Worm (Caenorhabditis elegans): Measurements from ENCODE around the gene lec-11.

lec-11 gene

ce11 chrIV:6556624-6557368 lies 33.2 kb downstream of the lec-11 start, which contains the start of gene try-3 (continued):
- TF ChIP-seq snpc-4 (tag; optimal IDR thresholded peaks at IDR 0.05): no peak
- TF ChIP-seq F13H6.1 (tag; optimal IDR thresholded peaks at IDR 0.05): peak; percentile 61
- peak; percentile 69 for TF ChIP-seq unc-55 (GFP tag; optimal IDR thresholded peaks at IDR 0.05)
- TF ChIP-seq fos-1 (tag; optimal IDR thresholded peaks at IDR 0.05): peak; percentile 33
- no peak for TF ChIP-seq unc-62 (GFP tag; optimal IDR thresholded peaks at IDR 0.05)
- TF ChIP-seq nhr-129 (tag; optimal IDR thresholded peaks at IDR 0.05): peak; percentile 73
- TF ChIP-seq ceh-82 (tag; optimal IDR thresholded peaks at IDR 0.05): no peak
- no peak for TF ChIP-seq mbf-1 (tag; optimal IDR thresholded peaks at IDR 0.05)
- peak in 1 of 2 experiments; percentile 60 for TF ChIP-seq mdl-1 (tag; optimal IDR thresholded peaks at IDR 0.05)
- TF ChIP-seq lin-11 (tag; optimal IDR thresholded peaks at IDR 0.05): peak; percentile 56

- peak; percentile 53 for TF ChIP-seq C34F6.9 (tag; optimal IDR thresholded peaks at IDR 0.05)
- peak; percentile 14 for TF ChIP-seq crh-2 (tag; optimal IDR thresholded peaks at IDR 0.05)
- TF ChIP-seq sma-9 (GFP tag; optimal IDR thresholded peaks at IDR 0.05): peak; percentile 88
- TF ChIP-seq sma-9 (tag; optimal IDR thresholded peaks at IDR 0.05): no peak
- TF ChIP-seq mdl-1 (tag; optimal IDR thresholded peaks at IDR 0.05): peak in 1 of 2 experiments; percentile 40
- peak; percentile 36 for TF ChIP-seq gmeb-1 (tag; optimal IDR thresholded peaks at IDR 0.05)
- no peak for TF ChIP-seq dmd-4 (tag; optimal IDR thresholded peaks at IDR 0.05)
- TF ChIP-seq sem-4 (tag; optimal IDR thresholded peaks at IDR 0.05): no peak
- peak in 1 of 2 experiments; percentile 51 for TF ChIP-seq lsy-2 (tag; optimal IDR thresholded peaks at IDR 0.05)
- TF ChIP-seq Y55F3AM.14 (GFP tag; optimal IDR thresholded peaks at IDR 0.05): no peak
- TF ChIP-seq unc-55 (GFP tag; optimal IDR thresholded peaks at IDR 0.05): peak; percentile 84
- TF ChIP-seq fos-1 (tag; optimal IDR thresholded peaks at IDR 0.05): peak; percentile 14
- TF ChIP-seq nhr-129 (tag; optimal IDR thresholded peaks at IDR 0.05): peak; percentile 31
- TF ChIP-seq blmp-1 (tag; optimal IDR thresholded peaks at IDR 0.05; ENCODE audit: insufficient read depth): peak; percentile 64
- no peak for TF ChIP-seq nhr-25 (tag; optimal IDR thresholded peaks at IDR 0.05)
Measured at ce11 chrIV:6555388-6556330, 34.3 kb downstream of the lec-11 start, which contains the start of gene paqr-1. Gene paqr-1, minus strand, starts transcription at chrIV:6555438.

ce11 chrIV:6554865-6555264 lies 35.1 kb downstream of the lec-11 start:
- TF ChIP-seq fos-1 (tag; optimal IDR thresholded peaks at IDR 0.05) (peak; percentile 97), sma-9 (GFP tag; optimal IDR thresholded peaks at IDR 0.05) (peak; percentile 83), sma-9 (tag; optimal IDR thresholded peaks at IDR 0.05) (no peak), R02D3.7 (tag; optimal IDR thresholded peaks at IDR 0.05) (no peak), aly-2 (tag; optimal IDR thresholded peaks at IDR 0.05) (no peak), elt-3 (tag; optimal IDR thresholded peaks at IDR 0.05) (no peak), nhr-21 (tag; optimal IDR thresholded peaks at IDR 0.05) (peak; percentile 15), crh-2 (tag; optimal IDR thresholded peaks at IDR 0.05) (peak; percentile 47), sma-3 (GFP tag; optimal IDR thresholded peaks at IDR 0.05) (peak; percentile 26), lsy-2 (tag; optimal IDR thresholded peaks at IDR 0.05) (peak in 1 of 2 experiments; percentile 17), gmeb-1 (tag; optimal IDR thresholded peaks at IDR 0.05) (peak; percentile 23), nhr-129 (tag; optimal IDR thresholded peaks at IDR 0.05) (peak; percentile 7)

- TF ChIP-seq sem-4 (tag; optimal IDR thresholded peaks at IDR 0.05) (no peak), elt-3 (tag; optimal IDR thresholded peaks at IDR 0.05) (no peak), ztf-1 (GFP tag; conservative IDR thresholded peaks at IDR 0.05) (no peak), fos-1 (tag; optimal IDR thresholded peaks at IDR 0.05) (no peak), snpc-4 (tag; optimal IDR thresholded peaks at IDR 0.05) (no peak), egl-27 (tag; optimal IDR thresholded peaks at IDR 0.05) (no peak), nhr-77 (tag; optimal IDR thresholded peaks at IDR 0.05) (no peak), nhr-21 (tag; optimal IDR thresholded peaks at IDR 0.05) (no peak), mbf-1 (tag; optimal IDR thresholded peaks at IDR 0.05) (no peak), ama-1 (optimal IDR thresholded peaks at IDR 0.05) (no peak), nhr-23 (tag; optimal IDR thresholded peaks at IDR 0.05) (no peak), ZK546.5 (tag; optimal IDR thresholded peaks at IDR 0.05) (no peak), nhr-129 (tag; optimal IDR thresholded peaks at IDR 0.05) (no peak), alr-1 (tag; optimal IDR thresholded peaks at IDR 0.05) (no peak), nhr-11 (tag; optimal IDR thresholded peaks at IDR 0.05) (no peak), sma-3 (GFP tag; optimal IDR thresholded peaks at IDR 0.05) (no peak), gmeb-1 (tag; optimal IDR thresholded peaks at IDR 0.05) (no peak), lin-13 (GFP tag; optimal IDR thresholded peaks at IDR 0.05) (no peak)
Measured at ce11 chrIV:6552036-6552435, 37.9 kb downstream of the lec-11 start.

Data from whole organism, L2 larva.